Worm (Caenorhabditis elegans) whole organism, L4 larva: ENCODE results near the gene K07F5.14.

Experiments used
- daf-16 ChIP-seq, 3 experiments: sonication (generic microtip); optimal IDR thresholded peaks; 2 replicates each; lab custom pipeline; 2016 to 2017; ENCODE audit warnings: missing genetic modification characterization in 3 of 3, missing genetic modification reagents in 3 of 3, mild to moderate bottlenecking in 2 of 3, missing compliant biosample characterization in 2 of 3, missing biosample characterization in 1 of 3, moderate library complexity in 1 of 3
- duxl-1 ChIP-seq: sonication (generic microtip); optimal IDR thresholded peaks from 2 replicates; lab custom pipeline; 2016; ENCODE audit warnings: mild to moderate bottlenecking, missing genetic modification characterization, moderate library complexity, missing compliant biosample characterization; ENCODE audit not compliant: poor library complexity
- fos-1 ChIP-seq: fragments of 150-350 bp; optimal IDR thresholded peaks from 2 replicates; lab custom pipeline; 2014; ENCODE audit warnings: missing biosample characterization, missing genetic modification characterization
- lin-39 ChIP-seq: fragments of 150-350 bp; optimal IDR thresholded peaks from 2 replicates; lab custom pipeline; 2014; ENCODE audit warnings: missing biosample characterization, missing genetic modification reagents, missing genetic modification characterization

ce11 chrIV:9884257-9884656 is 22.2 kb downstream of the K07F5.14 start, which contains the start of the genes prp-18 and mccc-1:
- TF ChIP-seq daf-16 (GFP tag; optimal IDR thresholded peaks at IDR 0.05; lab: Kevin White, UChicago) (no peak), daf-16 (tag; optimal IDR thresholded peaks at IDR 0.05; lab: Kevin White, UChicago) (no peak), lin-39 (tag; lab: Kevin White, UChicago) (no peak), duxl-1 (tag; lab: Kevin White, UChicago) (no peak), fos-1 (tag; lab: Kevin White, UChicago) (no peak)
